Fruit fly (Drosophila melanogaster) whole organism, prepupa: ENCODE measurements around the gene Usp8.

ENCODE experiments used
- Blimp-1 ChIP-seq: fragments of 200-800 bp; sonication (Bioruptor generic); optimal IDR thresholded peaks from 3 replicates; lab custom pipeline; 2017; ENCODE audit warnings: missing biosample characterization, missing genetic modification characterization, mild to moderate bottlenecking, moderate library complexity, missing genetic modification reagents
- CG10631 ChIP-seq: fragments of 200-800 bp; sonication (Bioruptor generic); optimal IDR thresholded peaks from 2 replicates; lab custom pipeline; 2016; ENCODE audit warnings: missing biosample characterization, missing genetic modification characterization
- CG10669 ChIP-seq: fragments of 200-800 bp; sonication (Bioruptor generic); optimal IDR thresholded peaks from 3 replicates; lab custom pipeline; 2018; ENCODE audit warnings: missing biosample characterization, mild to moderate bottlenecking, missing genetic modification characterization, moderate library complexity
- CG11294 ChIP-seq: fragments of 200-800 bp; sonication (Bioruptor generic); IDR thresholded peaks from 2 replicates; pipeline ENCODE4 v1.3.6; 2022; ENCODE audit warnings: missing biosample characterization, missing genetic modification characterization
- CG11902 ChIP-seq: fragments of 200-800 bp; sonication (Bioruptor generic); optimal IDR thresholded peaks from 3 replicates; lab custom pipeline; 2016; ENCODE audit warnings: missing biosample characterization, missing genetic modification characterization
- CG15336 ChIP-seq: fragments of 200-800 bp; sonication (Bioruptor generic); IDR thresholded peaks from 2 replicates; pipeline ENCODE4 v1.3.6; 2022; ENCODE audit warnings: missing biosample characterization, missing genetic modification characterization
- CG1621 ChIP-seq: fragments of 200-800 bp; sonication (Bioruptor generic); optimal IDR thresholded peaks from 3 replicates; lab custom pipeline; 2018; ENCODE audit warnings: missing biosample characterization, mild to moderate bottlenecking, missing genetic modification characterization
- CG16779 ChIP-seq: fragments of 200-800 bp; sonication (Bioruptor generic); optimal IDR thresholded peaks from 3 replicates; lab custom pipeline; 2017; ENCODE audit warnings: missing biosample characterization, mild to moderate bottlenecking, missing genetic modification characterization
- CG3032 ChIP-seq: fragments of 200-800 bp; optimal IDR thresholded peaks from 2 replicates; lab custom pipeline; 2019; ENCODE audit warnings: missing biosample characterization, mild to moderate bottlenecking, missing genetic modification characterization, moderate library complexity
- CG31627 ChIP-seq: fragments of 200-800 bp; sonication (Bioruptor generic); optimal IDR thresholded peaks from 3 replicates; lab custom pipeline; 2016; ENCODE audit warnings: missing biosample characterization, missing genetic modification characterization
- CG32006 ChIP-seq: fragments of 200-800 bp; sonication (Bioruptor generic); optimal IDR thresholded peaks from 3 replicates; lab custom pipeline; 2017; ENCODE audit warnings: missing biosample characterization, mild to moderate bottlenecking, missing genetic modification characterization
- CG3919 ChIP-seq: fragments of 200-800 bp; sonication (Bioruptor generic); optimal IDR thresholded peaks from 3 replicates; lab custom pipeline; 2016; ENCODE audit warnings: missing biosample characterization, missing genetic modification characterization
- CG4318 ChIP-seq: fragments of 200-800 bp; sonication (Bioruptor generic); optimal IDR thresholded peaks from 3 replicates; lab custom pipeline; 2017; ENCODE audit warnings: missing biosample characterization, mild to moderate bottlenecking, missing genetic modification characterization
- CG6163 ChIP-seq: fragments of 200-800 bp; sonication (Bioruptor generic); IDR thresholded peaks from 3 replicates; pipeline ENCODE4 v1.3.6; 2022; ENCODE audit warnings: missing biosample characterization, missing genetic modification characterization
- CG6808 ChIP-seq: fragments of 200-800 bp; sonication (Bioruptor generic); optimal IDR thresholded peaks from 3 replicates; lab custom pipeline; 2017; ENCODE audit warnings: missing biosample characterization, missing genetic modification characterization, mild to moderate bottlenecking, moderate library complexity, missing genetic modification reagents
- CG6854 ChIP-seq: fragments of 200-800 bp; sonication (Bioruptor generic); optimal IDR thresholded peaks from 2 replicates; lab custom pipeline; 2017; ENCODE audit warnings: missing biosample characterization, mild to moderate bottlenecking, missing genetic modification characterization
- CG8119 ChIP-seq: fragments of 200-800 bp; sonication (Bioruptor generic); IDR thresholded peaks from 3 replicates; pipeline ENCODE4 v1.3.6; 2022; ENCODE audit warnings: missing biosample characterization, missing genetic modification characterization
- CG9139 ChIP-seq: fragments of 200-800 bp; sonication (Bioruptor generic); optimal IDR thresholded peaks from 3 replicates; lab custom pipeline; 2017; ENCODE audit warnings: missing biosample characterization, mild to moderate bottlenecking, missing genetic modification characterization
- Eip75B ChIP-seq: fragments of 200-800 bp; sonication (Bioruptor generic); optimal IDR thresholded peaks from 3 replicates; lab custom pipeline; 2016; ENCODE audit warnings: missing biosample characterization, missing genetic modification characterization
- Eip78C ChIP-seq: fragments of 200-800 bp; sonication (Bioruptor generic); peaks from one replicate; lab custom pipeline; 2016; ENCODE audit warnings: missing biosample characterization, missing genetic modification characterization
- Eip93F ChIP-seq: fragments of 200-800 bp; sonication (Bioruptor generic); optimal IDR thresholded peaks from 2 replicates; lab custom pipeline; 2016; ENCODE audit warnings: missing biosample characterization, mild to moderate bottlenecking, missing genetic modification characterization
- Ets21C ChIP-seq: fragments of 200-800 bp; sonication (Bioruptor generic); optimal IDR thresholded peaks from 3 replicates; lab custom pipeline; 2016; ENCODE audit warnings: missing biosample characterization, missing genetic modification characterization
- Hr38 ChIP-seq: sonication (Bioruptor generic); optimal IDR thresholded peaks from 2 replicates; lab custom pipeline; 2016; ENCODE audit warnings: missing biosample characterization, missing genetic modification characterization
- Hr39 ChIP-seq: fragments of 200-800 bp; sonication (Bioruptor generic); optimal IDR thresholded peaks from 2 replicates; lab custom pipeline; 2016; ENCODE audit warnings: missing biosample characterization, missing genetic modification characterization
- Hr4 ChIP-seq: fragments of 200-800 bp; sonication (Bioruptor generic); optimal IDR thresholded peaks from 3 replicates; lab custom pipeline; 2016; ENCODE audit warnings: missing biosample characterization, missing genetic modification characterization
- Met ChIP-seq: fragments of 200-800 bp; sonication (Bioruptor generic); optimal IDR thresholded peaks from 3 replicates; lab custom pipeline; 2016; ENCODE audit warnings: missing biosample characterization, missing genetic modification characterization
- OdsH ChIP-seq: fragments of 200-800 bp; sonication (Bioruptor generic); optimal IDR thresholded peaks from 3 replicates; lab custom pipeline; 2016; ENCODE audit warnings: missing biosample characterization, missing genetic modification characterization
- Smox ChIP-seq: fragments of 200-800 bp; sonication (Bioruptor generic); optimal IDR thresholded peaks from 3 replicates; lab custom pipeline; 2016; ENCODE audit warnings: missing biosample characterization, missing genetic modification characterization
- Sox102F ChIP-seq: fragments of 200-800 bp; sonication (Bioruptor generic); optimal IDR thresholded peaks from 2 replicates; lab custom pipeline; 2016; ENCODE audit warnings: missing biosample characterization, mild to moderate bottlenecking, missing genetic modification characterization
- Sox14 ChIP-seq: fragments of 200-800 bp; sonication (Bioruptor generic); optimal IDR thresholded peaks from 3 replicates; lab custom pipeline; 2016; ENCODE audit warnings: missing biosample characterization, missing genetic modification characterization
- Sox15 ChIP-seq: fragments of 200-800 bp; sonication (Bioruptor generic); optimal IDR thresholded peaks from 3 replicates; lab custom pipeline; 2016; ENCODE audit warnings: missing biosample characterization, missing genetic modification characterization
- acj6 ChIP-seq: fragments of 200-800 bp; sonication (Bioruptor generic); optimal IDR thresholded peaks from 3 replicates; lab custom pipeline; 2016; ENCODE audit warnings: missing biosample characterization, missing genetic modification characterization
- dac ChIP-seq: fragments of 200-800 bp; sonication (Bioruptor generic); optimal IDR thresholded peaks from 2 replicates; lab custom pipeline; 2017; ENCODE audit warnings: missing biosample characterization, mild to moderate bottlenecking, missing genetic modification characterization
- dsx ChIP-seq: fragments of 200-800 bp; optimal IDR thresholded peaks from 3 replicates; lab custom pipeline; 2019; ENCODE audit warnings: missing biosample characterization, mild to moderate bottlenecking, missing genetic modification characterization, moderate library complexity; ENCODE audit not compliant: poor library complexity, severe bottlenecking
- eg ChIP-seq: fragments of 200-800 bp; sonication (Bioruptor generic); IDR thresholded peaks from 3 replicates; pipeline ENCODE4 v1.3.6; 2022; ENCODE audit warnings: missing biosample characterization, missing genetic modification characterization
- esn ChIP-seq: fragments of 200-800 bp; sonication (Bioruptor generic); optimal IDR thresholded peaks from 2 replicates; lab custom pipeline; 2016; ENCODE audit warnings: missing biosample characterization, mild to moderate bottlenecking, missing genetic modification characterization, moderate library complexity
- fd59A ChIP-seq: fragments of 200-800 bp; sonication (Bioruptor generic); optimal IDR thresholded peaks from 2 replicates; lab custom pipeline; 2017; ENCODE audit warnings: missing biosample characterization, mild to moderate bottlenecking, missing genetic modification characterization, missing genetic modification reagents
- fd85E ChIP-seq: fragments of 200-800 bp; sonication (Bioruptor generic); optimal IDR thresholded peaks from 3 replicates; lab custom pipeline; 2016; ENCODE audit warnings: missing biosample characterization, missing genetic modification characterization
- fkh ChIP-seq: fragments of 200-800 bp; sonication (Bioruptor generic); optimal IDR thresholded peaks from 3 replicates; lab custom pipeline; 2017; ENCODE audit warnings: missing biosample characterization, mild to moderate bottlenecking, missing genetic modification characterization, moderate library complexity
- lz ChIP-seq: fragments of 200-800 bp; sonication (Bioruptor generic); optimal IDR thresholded peaks from 3 replicates; lab custom pipeline; 2016; ENCODE audit warnings: missing biosample characterization, missing genetic modification characterization
- net ChIP-seq: fragments of 200-800 bp; sonication (Bioruptor generic); optimal IDR thresholded peaks from 3 replicates; lab custom pipeline; 2016; ENCODE audit warnings: missing biosample characterization, missing genetic modification characterization
- pdm3 ChIP-seq: fragments of 200-800 bp; sonication (Bioruptor generic); optimal IDR thresholded peaks from 3 replicates; lab custom pipeline; 2016; ENCODE audit warnings: missing biosample characterization, missing genetic modification characterization
- spab ChIP-seq: fragments of 200-800 bp; sonication (Bioruptor generic); optimal IDR thresholded peaks from 2 replicates; lab custom pipeline; 2017; ENCODE audit warnings: missing biosample characterization, mild to moderate bottlenecking, missing genetic modification characterization, missing genetic modification reagents
- ss ChIP-seq, 2 experiments: fragments of 200-800 bp; sonication (Bioruptor generic); optimal IDR thresholded peaks; 2 replicates in 1 of 2; 3 replicates in 1 of 2; lab custom pipeline; 2017 to 2018; ENCODE audit warnings: mild to moderate bottlenecking in 2 of 2, missing biosample characterization in 2 of 2, missing genetic modification characterization in 2 of 2, moderate library complexity in 1 of 2
- svp ChIP-seq: fragments of 200-800 bp; sonication (Bioruptor generic); peaks from one replicate; lab custom pipeline; 2016; ENCODE audit warnings: missing biosample characterization, missing genetic modification characterization
- topi ChIP-seq: fragments of 200-800 bp; sonication (Bioruptor generic); optimal IDR thresholded peaks from 3 replicates; lab custom pipeline; 2016; ENCODE audit warnings: missing biosample characterization, missing genetic modification characterization
- vri ChIP-seq: fragments of 200-800 bp; sonication (Bioruptor generic); optimal IDR thresholded peaks from 3 replicates; lab custom pipeline; 2016; ENCODE audit warnings: missing biosample characterization, mild to moderate bottlenecking, missing genetic modification characterization

Gene Usp8

dm6 chr3R:21140458-21140857 lies 6.4 kb downstream of the Usp8 start, which contains the start of gene SNF4Agamma:
SNF4Agamma (plus strand) TSS chr3R:21140739.
- TF ChIP-seq Hr39 = peak; percentile 9
- TF ChIP-seq fd59A = no peak
- no peak for TF ChIP-seq Hr4
- peak; percentile 2 for TF ChIP-seq acj6
- no peak for TF ChIP-seq CG32006 (GFP tag; lab: Kevin White, UChicago)
- no peak for TF ChIP-seq fkh (GFP tag; lab: Kevin White, UChicago)
- peak; percentile 77 for TF ChIP-seq CG1621 (tag; lab: Kevin White, UChicago)
- no peak for TF ChIP-seq dac (GFP tag; lab: Kevin White, UChicago)
- TF ChIP-seq Smox (GFP tag; lab: Kevin White, UChicago) = no peak
- peak; percentile 16 for TF ChIP-seq CG31627
- TF ChIP-seq Eip78C (GFP tag; lab: Kevin White, UChicago) = peak; percentile 73
- no peak for TF ChIP-seq Sox14 (GFP tag; lab: Kevin White, UChicago)
- peak; percentile 51 for TF ChIP-seq lz
- no peak for TF ChIP-seq net (GFP tag; lab: Kevin White, UChicago)
- TF ChIP-seq dsx = no peak
- peak; percentile 25 for TF ChIP-seq CG10631
- peak; percentile 55 for TF ChIP-seq esn (GFP tag; lab: Kevin White, UChicago)
- peak; percentile 6 for TF ChIP-seq CG3032 (tag; lab: Kevin White, UChicago)
- TF ChIP-seq eg (GFP tag; lab: Robert Waterston, UW) = no peak
- no peak for TF ChIP-seq CG6808
- no peak for TF ChIP-seq OdsH (GFP tag; lab: Kevin White, UChicago)

dm6 chr3R:21141341-21141740 lies 7.3 kb downstream of the Usp8 start:
- TF ChIP-seq vri (peak; percentile 65), Blimp-1 (GFP tag; lab: Kevin White, UChicago) (no peak)

dm6 chr3R:21150090-21150489 lies 16.0 kb downstream of the Usp8 start:
- TF ChIP-seq CG3919 (GFP tag; lab: Kevin White, UChicago) = peak; percentile 9
- no peak for TF ChIP-seq CG3032 (tag; lab: Kevin White, UChicago)
- no peak for TF ChIP-seq Hr38
- no peak for TF ChIP-seq spab (GFP tag; lab: Kevin White, UChicago)
- no peak for TF ChIP-seq CG4318 (GFP tag; lab: Kevin White, UChicago)
- TF ChIP-seq Eip75B (GFP tag; lab: Kevin White, UChicago) = no peak
- TF ChIP-seq svp = peak; percentile 87
- TF ChIP-seq Sox102F (GFP tag; lab: Kevin White, UChicago) = no peak
- 0 out of 3 replicates have a peak, but pooled peaks have one; percentile 23 for TF ChIP-seq CG6163 (GFP tag; lab: Robert Waterston, UW)
- TF ChIP-seq Blimp-1 (GFP tag; lab: Kevin White, UChicago) = no peak
- TF ChIP-seq Hr39 = no peak
- TF ChIP-seq Met (GFP tag; lab: Kevin White, UChicago) = no peak
- peak; percentile 63 for TF ChIP-seq Eip78C (GFP tag; lab: Kevin White, UChicago)
- no peak for TF ChIP-seq esn (GFP tag; lab: Kevin White, UChicago)
- TF ChIP-seq fkh (GFP tag; lab: Kevin White, UChicago) = peak; percentile 20
- TF ChIP-seq CG10669 (GFP tag; lab: Kevin White, UChicago) = no peak
- no peak for TF ChIP-seq lz
- no peak for TF ChIP-seq CG6808
- TF ChIP-seq Smox (GFP tag; lab: Kevin White, UChicago) = no peak
- TF ChIP-seq CG8119 (GFP tag; lab: Robert Waterston, UW) = no peak
- TF ChIP-seq OdsH (GFP tag; lab: Kevin White, UChicago) = no peak
- no peak for TF ChIP-seq topi (GFP tag; lab: Kevin White, UChicago)
- peak; percentile 37 for TF ChIP-seq Eip93F (GFP tag; lab: Kevin White, UChicago)
- TF ChIP-seq ss (GFP tag; optimal IDR thresholded peaks at IDR 0.05; lab: Kevin White, UChicago) = peak in 1 of 2 experiments; percentile 9
- TF ChIP-seq Sox15 (GFP tag; lab: Kevin White, UChicago) = no peak
- TF ChIP-seq acj6 = no peak
- peak; percentile 85 for TF ChIP-seq vri
- TF ChIP-seq Ets21C (GFP tag; lab: Kevin White, UChicago) = no peak
- no peak for TF ChIP-seq pdm3 (GFP tag; lab: Kevin White, UChicago)
- no peak for TF ChIP-seq CG16779 (tag; lab: Kevin White, UChicago)
- TF ChIP-seq CG6854 (GFP tag; lab: Kevin White, UChicago) = no peak
- TF ChIP-seq dsx = no peak
- no peak for TF ChIP-seq CG11902
- TF ChIP-seq dac (GFP tag; lab: Kevin White, UChicago) = no peak
- no peak for TF ChIP-seq CG11294 (GFP tag; lab: Robert Waterston, UW)
- no peak for TF ChIP-seq CG1621 (tag; lab: Kevin White, UChicago)
- peak; percentile 67 for TF ChIP-seq Sox14 (GFP tag; lab: Kevin White, UChicago)
- TF ChIP-seq CG15336 (GFP tag; lab: Robert Waterston, UW) = no peak
- TF ChIP-seq CG9139 (GFP tag; lab: Kevin White, UChicago) = no peak
- TF ChIP-seq fd85E (GFP tag; lab: Kevin White, UChicago) = no peak
